Fruit fly (Drosophila melanogaster): ENCODE measurements around the gene Sol1.

DNA sequence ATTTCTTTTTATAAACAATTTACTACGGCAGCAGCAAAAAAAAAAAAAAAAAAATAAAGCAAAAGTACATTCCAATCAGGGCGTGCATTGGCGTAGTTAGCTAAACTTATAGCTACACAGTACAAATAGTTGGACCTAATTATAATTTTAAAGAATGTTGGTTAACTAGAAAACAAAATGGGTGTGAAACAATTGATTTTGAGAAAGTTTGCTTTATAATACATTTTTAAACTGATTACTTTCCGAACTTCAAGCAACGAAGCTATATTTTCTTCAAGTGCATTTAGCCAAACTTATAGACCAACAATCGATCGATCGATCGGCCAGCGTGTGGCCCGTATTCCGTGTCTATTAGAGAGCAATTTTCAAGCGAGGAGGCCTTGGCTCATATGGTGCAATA is 65.3 kb downstream of the Sol1 start:
- TF ChIP-seq CG8478 (optimal IDR thresholded peaks at IDR 0.05) (no peak), CTCF (optimal IDR thresholded peaks at IDR 0.05) (no peak)

Data from S2 (cell line).